Fruit fly (Drosophila melanogaster): ENCODE data around the gene Pfdn5.

Pfdn5 gene

dm6 chr3R:22494523-22495309, 7.9 kb downstream of the Pfdn5 start (continued):
- TF ChIP-seq shn (GFP tag; optimal IDR thresholded peaks at IDR 0.05) (no peak), CG32532 (GFP tag; IDR thresholded peaks at IDR 0.05) (peak; percentile 11; the same call in 1 of the 2 replicates), CG4424 (GFP tag; optimal IDR thresholded peaks at IDR 0.05) (peak; percentile 54), CG4404 (GFP tag; IDR thresholded peaks at IDR 0.05) (no peak), Aef1 (GFP tag; IDR thresholded peaks at IDR 0.05) (peak; percentile 27; the same call in 1 of the 3 replicates), CG3281 (GFP tag; optimal IDR thresholded peaks at IDR 0.05) (peak; percentile 8), gsb-n (tag; optimal IDR thresholded peaks at IDR 0.05) (no peak), Fer1 (GFP tag; optimal IDR thresholded peaks at IDR 0.05) (peak; percentile 33), CG1647 (GFP tag; optimal IDR thresholded peaks at IDR 0.05) (no peak), mam (GFP tag; optimal IDR thresholded peaks at IDR 0.05) (no peak), BtbVII (GFP tag; optimal IDR thresholded peaks at IDR 0.05) (peak; percentile 11), bcd (GFP tag; optimal IDR thresholded peaks at IDR 0.05) (peak; percentile 39), fd64A (GFP tag; optimal IDR thresholded peaks at IDR 0.05) (peak; percentile 3), CG17568 (GFP tag; optimal IDR thresholded peaks at IDR 0.05) (no peak), p53 (GFP tag; optimal IDR thresholded peaks at IDR 0.05) (no peak), CG10565 (GFP tag; optimal IDR thresholded peaks at IDR 0.05) (no peak), Ravus (GFP tag; IDR thresholded peaks at IDR 0.05) (no peak), ssp (GFP tag; IDR thresholded peaks at IDR 0.05) (no peak), al (GFP tag; IDR thresholded peaks at IDR 0.05) (peak; percentile 5; the same call in 1 of the 2 replicates), fd3F (GFP tag; optimal IDR thresholded peaks at IDR 0.05) (no peak), jing (GFP tag; optimal IDR thresholded peaks at IDR 0.05) (no peak), otp (GFP tag; IDR thresholded peaks at IDR 0.05) (no peak), Antp (GFP tag; optimal IDR thresholded peaks at IDR 0.05) (no peak), sob (GFP tag; IDR thresholded peaks at IDR 0.05) (peak; percentile 34; the same call in 1 of the 2 replicates), scrt (GFP tag; optimal IDR thresholded peaks at IDR 0.05) (peak; percentile 52), tx (GFP tag; optimal IDR thresholded peaks at IDR 0.05) (no peak), gro (GFP tag; optimal IDR thresholded peaks at IDR 0.05) (no peak), ERR (GFP tag; optimal IDR thresholded peaks at IDR 0.05) (no peak), Sox100B (GFP tag; optimal IDR thresholded peaks at IDR 0.05) (peak; percentile 64), Side (GFP tag; optimal IDR thresholded peaks at IDR 0.05) (no peak), CG9727 (GFP tag; optimal IDR thresholded peaks at IDR 0.05) (peak; percentile 44), Nf-YB (GFP tag; optimal IDR thresholded peaks at IDR 0.05) (no peak), CG10147 (GFP tag; optimal IDR thresholded peaks at IDR 0.05) (peak; percentile 18), tgo (GFP tag; IDR thresholded peaks at IDR 0.05) (peak; percentile 28; the same call in 2 of the 3 replicates), CG12769 (tag; optimal IDR thresholded peaks at IDR 0.05) (peak; percentile 28), gfzf (GFP tag; optimal IDR thresholded peaks at IDR 0.05) (no peak), NFAT (GFP tag; IDR thresholded peaks at IDR 0.05) (no peak), CkIIα-i1 (GFP tag; IDR thresholded peaks at IDR 0.05) (no peak), CG33213 (GFP tag; optimal IDR thresholded peaks at IDR 0.05) (no peak), ems (GFP tag; optimal IDR thresholded peaks at IDR 0.05) (no peak), Hr3 (GFP tag; optimal IDR thresholded peaks at IDR 0.05) (no peak), trem (tag; optimal IDR thresholded peaks at IDR 0.05) (peak; percentile 4), CG12299 (tag; optimal IDR thresholded peaks at IDR 0.05) (peak; percentile 40), CG18011 (GFP tag; optimal IDR thresholded peaks at IDR 0.05) (no peak), chm (GFP tag; IDR thresholded peaks at IDR 0.05) (no peak), CG2129 (GFP tag; IDR thresholded peaks at IDR 0.05; ENCODE audit: partially characterized antibody) (no peak), Deaf1 (tag; optimal IDR thresholded peaks at IDR 0.05) (peak; percentile 66), cad (GFP tag; optimal IDR thresholded peaks at IDR 0.05) (no peak), Dref (GFP tag; IDR thresholded peaks at IDR 0.05) (no peak), CG1603 (tag; optimal IDR thresholded peaks at IDR 0.05) (peak; percentile 45)

Measured in whole organism, embryonic.